Worm (Caenorhabditis elegans) whole organism, L4/young adult: ENCODE measurements around the gene T22F3.7.

Experiments
- W03F9.2 ChIP-seq: fragments of 150-350 bp; optimal IDR thresholded peaks from 2 replicates; lab custom pipeline; 2014; ENCODE audit warnings: missing biosample characterization, missing genetic modification characterization
- him-1 ChIP-seq: sonication (generic microtip); optimal IDR thresholded peaks from 2 replicates; lab custom pipeline; 2016; ENCODE audit warnings: missing genotype, missing genetic modification reagents, missing genetic modification characterization, missing compliant biosample characterization

DNA sequence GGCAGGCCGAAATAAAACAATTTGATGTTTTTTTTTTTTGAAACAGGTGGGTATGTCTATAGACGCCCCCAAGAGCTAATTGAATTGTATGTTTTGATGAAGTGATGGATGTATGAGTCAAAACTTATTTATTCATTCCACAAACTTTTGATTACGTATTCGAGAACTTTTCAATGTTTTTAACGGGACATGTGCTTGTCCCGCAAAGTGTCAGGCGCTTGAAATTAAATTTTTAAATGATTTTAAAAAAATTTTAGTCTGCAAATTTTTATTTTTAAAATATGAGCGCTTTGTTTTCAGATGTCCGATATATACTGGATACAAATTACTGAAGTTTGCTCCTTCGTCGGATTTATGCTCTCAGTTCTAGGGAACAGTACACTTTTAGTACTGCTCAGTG is 49.0 kb upstream of the T22F3.7 start, which contains the start of gene str-114:
- TF ChIP-seq him-1 (no peak), W03F9.2 (no peak)
